Worm (Caenorhabditis elegans) whole organism, early embryonic: ENCODE data around the gene lge-1.

Experiments used
- B0310.2 ChIP-seq: sonication (generic microtip); optimal IDR thresholded peaks from 2 replicates; lab custom pipeline; 2016; ENCODE audit warnings: mild to moderate bottlenecking, missing genetic modification characterization, missing compliant biosample characterization
- F13C5.2 ChIP-seq: sonication (generic microtip); optimal IDR thresholded peaks from 2 replicates; lab custom pipeline; 2017; ENCODE audit warnings: mild to moderate bottlenecking, missing genetic modification characterization, inconsistent platforms, missing compliant biosample characterization
- aly-1 ChIP-seq: sonication (generic microtip); optimal IDR thresholded peaks from 2 replicates; lab custom pipeline; 2016; ENCODE audit warnings: missing genetic modification characterization, missing compliant biosample characterization
- ama-1 ChIP-seq: fragments of 150-350 bp; optimal IDR thresholded peaks from 2 replicates; lab custom pipeline; 2014
- ceh-13 ChIP-seq: fragments of 200-800 bp; sonication (Bioruptor generic); optimal IDR thresholded peaks from 2 replicates; lab custom pipeline; 2018; ENCODE audit warnings: mild to moderate bottlenecking, missing genetic modification characterization, missing compliant biosample characterization
- hmg-4 ChIP-seq: fragments of 200-800 bp; sonication (Bioruptor generic); optimal IDR thresholded peaks from 2 replicates; lab custom pipeline; 2018; ENCODE audit warnings: mild to moderate bottlenecking, missing genetic modification characterization, missing compliant biosample characterization
- hnd-1 ChIP-seq: sonication (generic microtip); optimal IDR thresholded peaks from 2 replicates; lab custom pipeline; 2016; ENCODE audit warnings: missing genetic modification characterization, missing compliant biosample characterization
- pes-1 ChIP-seq: fragments of 200-800 bp; sonication (Bioruptor generic); IDR thresholded peaks from 2 replicates; pipeline ENCODE4 v1.3.6; 2022; ENCODE audit warnings: missing genetic modification reagents, missing genetic modification characterization, missing compliant biosample characterization
- scrt-1 ChIP-seq: fragments of 200-800 bp; sonication (Bioruptor generic); IDR thresholded peaks from 2 replicates; pipeline ENCODE4 v1.3.6; 2022; ENCODE audit warnings: missing genetic modification characterization, missing compliant biosample characterization
- sea-1 ChIP-seq: fragments of 200-800 bp; sonication (Bioruptor generic); conservative IDR thresholded peaks from 2 replicates; pipeline ENCODE4 v1.3.6; 2022; ENCODE audit warnings: missing genetic modification characterization, missing compliant biosample characterization
- tra-4 ChIP-seq: sonication (generic microtip); optimal IDR thresholded peaks from 2 replicates; lab custom pipeline; 2017; ENCODE audit warnings: missing genetic modification characterization, missing compliant biosample characterization

- TF ChIP-seq scrt-1 (no peak), ama-1 (lab: Kevin White, UChicago) (no peak), hmg-4 (GFP tag; lab: Kevin White, UChicago) (no peak), tra-4 (tag; lab: Kevin White, UChicago) (no peak), pes-1 (no peak), F13C5.2 (tag; lab: Kevin White, UChicago) (no peak), sea-1 (GFP tag; lab: Robert Waterston, UW) (no peak), hnd-1 (no peak), B0310.2 (tag; lab: Kevin White, UChicago) (no peak), ceh-13 (GFP tag; lab: Kevin White, UChicago) (no peak), aly-1 (tag; lab: Kevin White, UChicago) (no peak)
These were observed 41.7 kb downstream of the lge-1 start, which contains the start of gene del-5 for ce11 chrX:11008052-11008451.
